Worm (Caenorhabditis elegans): ENCODE results near the gene C38C3.4.

C38C3.4 gene

ce11 chrV:1522485-1522884 is 40.6 kb downstream of the C38C3.4 start, which contains the start of gene str-243:
TSS of gene str-243 (plus strand) at chrV:1522785.
- TF ChIP-seq snpc-4 (GFP tag; optimal IDR thresholded peaks at IDR 0.05): no peak
- no peak for TF ChIP-seq snpc-4 (tag; optimal IDR thresholded peaks at IDR 0.05)
- no peak for TF ChIP-seq lsl-1 (GFP tag; optimal IDR thresholded peaks at IDR 0.05)
- TF ChIP-seq bed-2 (GFP tag; IDR thresholded peaks at IDR 0.05): no peak
- no peak for TF ChIP-seq K11D2.4 (GFP tag; IDR thresholded peaks at IDR 0.05)
- no peak for TF ChIP-seq sdz-38 (tag; optimal IDR thresholded peaks at IDR 0.05)
- TF ChIP-seq ztf-25 (GFP tag; IDR thresholded peaks at IDR 0.05): no peak
- no peak for TF ChIP-seq ccch-3 (GFP tag; optimal IDR thresholded peaks at IDR 0.05)
- TF ChIP-seq nhr-179 (tag; optimal IDR thresholded peaks at IDR 0.05): no peak
- no peak for TF ChIP-seq mxl-1 (tag; optimal IDR thresholded peaks at IDR 0.05)
- no peak for TF ChIP-seq die-1 (tag; optimal IDR thresholded peaks at IDR 0.05)
- TF ChIP-seq nfya-2 (GFP tag; IDR thresholded peaks at IDR 0.05): no peak
- TF ChIP-seq cebp-1 (GFP tag; IDR thresholded peaks at IDR 0.05): no peak
- TF ChIP-seq cebp-1 (tag; optimal IDR thresholded peaks at IDR 0.05): no peak
- TF ChIP-seq ama-1 (optimal IDR thresholded peaks at IDR 0.05): no peak
- TF ChIP-seq ama-1 (GFP tag; optimal IDR thresholded peaks at IDR 0.05): no peak
- TF ChIP-seq madf-6 (GFP tag; IDR thresholded peaks at IDR 0.05): no peak
- no peak for TF ChIP-seq sea-2 (GFP tag; IDR thresholded peaks at IDR 0.05)
- no peak for TF ChIP-seq madf-8 (GFP tag; conservative IDR thresholded peaks at IDR 0.05)

DNA sequence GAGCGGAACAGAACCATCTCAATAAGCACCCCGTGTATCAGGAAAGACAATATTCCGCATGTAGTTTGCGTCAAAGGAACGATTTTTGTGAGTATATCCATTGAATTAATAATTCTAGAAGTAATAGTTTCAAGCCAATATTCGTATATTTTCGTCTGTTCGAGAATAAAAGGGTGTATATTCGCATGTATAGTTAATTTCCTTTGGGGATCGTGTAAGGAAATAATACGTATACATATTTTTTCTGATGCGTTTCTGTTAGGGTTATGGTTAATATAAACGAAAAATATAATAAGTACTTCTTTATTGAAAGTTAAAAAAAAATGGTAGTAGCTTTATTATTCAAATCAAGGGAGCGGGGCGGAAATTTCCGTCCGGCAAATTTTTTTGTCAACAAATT is 46.1 kb downstream of the C38C3.4 start, which contains the start of gene str-236:
Gene str-236, minus strand, starts transcription at position 101 of the 400 bp plus-strand sequence.
- TF ChIP-seq dox-1 (GFP tag; IDR thresholded peaks at IDR 0.05): no peak
- TF ChIP-seq C06A6.2 (GFP tag; conservative IDR thresholded peaks at IDR 0.05): no peak
- TF ChIP-seq madf-6 (GFP tag; IDR thresholded peaks at IDR 0.05): no peak
- TF ChIP-seq ztf-28 (GFP tag; IDR thresholded peaks at IDR 0.05): no peak
- TF ChIP-seq Y53F4B.3 (GFP tag; IDR thresholded peaks at IDR 0.05): no peak
- TF ChIP-seq ets-4 (GFP tag; optimal IDR thresholded peaks at IDR 0.05): no peak

- TF ChIP-seq mel-28 (tag; optimal IDR thresholded peaks at IDR 0.05; ENCODE audit: borderline replicate concordance) (no peak), ztf-22 (GFP tag; optimal IDR thresholded peaks at IDR 0.05) (no peak), ceh-27 (GFP tag; optimal IDR thresholded peaks at IDR 0.05) (no peak), mcd-1 (GFP tag; IDR thresholded peaks at IDR 0.05) (no peak), snpc-1.3 (tag; optimal IDR thresholded peaks at IDR 0.05; ENCODE audit: insufficient read depth) (no peak), pha-4 (tag; optimal IDR thresholded peaks at IDR 0.05) (no peak), F23B12.7 (tag; optimal IDR thresholded peaks at IDR 0.05; ENCODE audit: insufficient read depth) (no peak), Y53G8AR.9 (GFP tag; conservative IDR thresholded peaks at IDR 0.05) (no peak), ceh-100 (GFP tag; IDR thresholded peaks at IDR 0.05) (no peak), hlh-12 (tag; optimal IDR thresholded peaks at IDR 0.05) (no peak), D2030.7 (GFP tag; IDR thresholded peaks at IDR 0.05) (no peak), F52B5.7 (tag; optimal IDR thresholded peaks at IDR 0.05) (no peak), zim-3 (tag; optimal IDR thresholded peaks at IDR 0.05) (no peak), F55B11.4 (tag; optimal IDR thresholded peaks at IDR 0.05; ENCODE audit: borderline replicate concordance, insufficient read depth) (no peak), egl-18 (GFP tag; IDR thresholded peaks at IDR 0.05) (no peak), ceh-58 (GFP tag; IDR thresholded peaks at IDR 0.05) (no peak), lin-40 (tag; optimal IDR thresholded peaks at IDR 0.05) (no peak), F33H1.4 (GFP tag; IDR thresholded peaks at IDR 0.05) (no peak), ztf-6 (GFP tag; IDR thresholded peaks at IDR 0.05) (no peak)
Observed at ce11 chrV:1531159-1531558, 49.3 kb downstream of the C38C3.4 start, which contains the start of gene K02H11.4. TSS of gene K02H11.4 (minus strand) at chrV:1531259.

All from whole organism, young adult.